Fruit fly (Drosophila melanogaster): ENCODE results near the gene CG9997.

DNA sequence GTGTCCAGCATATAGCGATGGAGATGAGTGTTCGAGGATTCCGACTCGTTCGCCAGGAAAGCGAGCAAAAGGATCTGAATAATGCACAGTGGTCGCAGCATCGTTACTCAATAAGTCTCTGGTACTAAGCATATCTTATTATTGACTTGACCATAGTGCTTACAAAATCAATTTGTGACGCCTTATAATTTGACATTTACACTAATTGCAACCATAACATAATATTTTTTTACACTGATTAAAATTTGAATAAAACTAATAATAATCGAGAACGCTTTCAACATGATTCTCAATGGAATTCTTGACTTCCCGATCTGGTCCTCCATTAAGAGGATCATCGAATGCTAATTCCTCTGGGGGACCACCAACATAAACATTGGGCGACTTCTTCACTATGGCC, at the start of gene CG9997:
- no peak for TF ChIP-seq CG17806 (tag; optimal IDR thresholded peaks at IDR 0.05)
- no peak for TF ChIP-seq Ets98B (GFP tag; IDR thresholded peaks at IDR 0.05)
- TF ChIP-seq CG13204 (GFP tag; optimal IDR thresholded peaks at IDR 0.05), result no peak
- no peak for TF ChIP-seq CG34367 (tag; optimal IDR thresholded peaks at IDR 0.05)
- TF ChIP-seq CG15710 (tag; optimal IDR thresholded peaks at IDR 0.05), result no peak
- TF ChIP-seq rn (GFP tag; IDR thresholded peaks at IDR 0.05), result no peak
- no peak for TF ChIP-seq CG9948 (tag; optimal IDR thresholded peaks at IDR 0.05)
- no peak for TF ChIP-seq fd96Ca (GFP tag; IDR thresholded peaks at IDR 0.05)
- TF ChIP-seq Pif1A (GFP tag; optimal IDR thresholded peaks at IDR 0.05), result no peak
- no peak for TF ChIP-seq CG8301 (tag; optimal IDR thresholded peaks at IDR 0.05)
- no peak for TF ChIP-seq Snoo (tag; optimal IDR thresholded peaks at IDR 0.05)
- TF ChIP-seq CG10348 (GFP tag; IDR thresholded peaks at IDR 0.05), result no peak
- no peak for TF ChIP-seq EcR (GFP tag; optimal IDR thresholded peaks at IDR 0.05)

All from whole organism, pupa.